Worm (Caenorhabditis elegans) whole organism, young adult: Measurements from ENCODE around the gene ceh-40.

Experiments
- F55B11.4 ChIP-seq: sonication (generic microtip); optimal IDR thresholded peaks from 2 replicates; lab custom pipeline; 2016; ENCODE audit warnings: missing compliant biosample characterization, missing genetic modification characterization, borderline replicate concordance; ENCODE audit not compliant: insufficient read depth
- F57A8.1 ChIP-seq: fragments of 200-800 bp; sonication (Bioruptor generic); optimal IDR thresholded peaks from 2 replicates; lab custom pipeline; 2018; ENCODE audit warnings: mild to moderate bottlenecking, missing genetic modification characterization, moderate library complexity, missing compliant biosample characterization
- Y53G8AR.9 ChIP-seq: fragments of 200-800 bp; sonication (Bioruptor generic); conservative IDR thresholded peaks from 2 replicates; pipeline ENCODE4 v1.3.6; 2022; ENCODE audit warnings: missing genetic modification reagents, missing genetic modification characterization, missing compliant biosample characterization
- ZK185.1 ChIP-seq: sonication (generic microtip); optimal IDR thresholded peaks from 2 replicates; lab custom pipeline; 2016; ENCODE audit warnings: mild to moderate bottlenecking, missing genetic modification characterization, missing compliant biosample characterization; ENCODE audit not compliant: poor library complexity, severe bottlenecking
- ama-1 ChIP-seq, 3 experiments: fragments of 150-350 bp in 1 of 3; sonication (generic microtip) in 2 of 3; optimal IDR thresholded peaks; 2 replicates each; lab custom pipeline; 2014 to 2018; ENCODE audit warnings: missing biosample characterization in 2 of 3, missing genetic modification characterization in 2 of 3, missing genetic modification reagents in 2 of 3
- nhr-27 ChIP-seq: fragments of 200-800 bp; sonication (Bioruptor generic); optimal IDR thresholded peaks from 2 replicates; lab custom pipeline; 2018; ENCODE audit warnings: mild to moderate bottlenecking, missing genetic modification characterization, moderate library complexity, missing compliant biosample characterization
- rpc-1 ChIP-seq, 2 experiments: fragments of 150-350 bp in 1 of 2; sonication (generic microtip) in 1 of 2; optimal IDR thresholded peaks; 2 replicates each; lab custom pipeline; 2014 to 2018; ENCODE audit warnings: missing biosample characterization in 1 of 2, missing genetic modification characterization in 1 of 2, missing genetic modification reagents in 1 of 2, missing genotype in 1 of 2
- unc-62 ChIP-seq: fragments of 150-350 bp; optimal IDR thresholded peaks from 2 replicates; lab custom pipeline; 2014; ENCODE audit warnings: missing biosample characterization, missing genetic modification reagents, missing genetic modification characterization
- zfh-2 ChIP-seq: fragments of 200-800 bp; sonication (Bioruptor generic); conservative IDR thresholded peaks from 2 replicates; pipeline ENCODE4 v1.3.6; 2022; ENCODE audit warnings: missing genetic modification reagents, missing genetic modification characterization, missing compliant biosample characterization
- ztf-25 ChIP-seq: fragments of 200-800 bp; sonication (Bioruptor generic); IDR thresholded peaks from 2 replicates; pipeline ENCODE4 v1.3.6; 2022; ENCODE audit warnings: missing genetic modification reagents, missing genetic modification characterization, missing compliant biosample characterization

- TF ChIP-seq Y53G8AR.9 (GFP tag; lab: Robert Waterston, UW) (peak; percentile 97), rpc-1 (optimal IDR thresholded peaks at IDR 0.05; lab: Kevin White, UChicago) (peak; percentile 15), rpc-1 (tag; optimal IDR thresholded peaks at IDR 0.05; lab: Kevin White, UChicago) (no peak), zfh-2 (GFP tag; lab: Robert Waterston, UW) (no peak), ztf-25 (GFP tag; lab: Robert Waterston, UW) (no peak), ZK185.1 (tag; lab: Kevin White, UChicago) (peak; percentile 99), F57A8.1 (GFP tag; lab: Kevin White, UChicago) (peak; percentile 85), nhr-27 (tag; lab: Kevin White, UChicago) (peak; percentile 80), ama-1 (optimal IDR thresholded peaks at IDR 0.05; lab: Kevin White, UChicago) (no peak), ama-1 (GFP tag; optimal IDR thresholded peaks at IDR 0.05; lab: Kevin White, UChicago) (peak in 1 of 2 experiments; percentile 73), F55B11.4 (tag; lab: Kevin White, UChicago) (no peak), unc-62 (no peak)
Observed at ce11 chrX:12362951-12363486, 42.4 kb upstream of the ceh-40 start.
